Worm (Caenorhabditis elegans): ENCODE results near the gene lag-2.
A peak's percentile ranks its signal among the peaks of the same experiment; 100 is the strongest.

lag-2 gene

ce11 chrV:3162299-3162698 is 25.8 kb upstream of the lag-2 start:
- TF ChIP-seq Y95B8A.8 (GFP tag; IDR thresholded peaks at IDR 0.05): no peak
- peak; percentile 67 for TF ChIP-seq zfh-2 (GFP tag; conservative IDR thresholded peaks at IDR 0.05)

ce11 chrV:3163143-3163542 is 25.0 kb upstream of the lag-2 start:
- TF ChIP-seq snpc-3.4 (tag; optimal IDR thresholded peaks at IDR 0.05) (peak; percentile 1), him-1 (tag; optimal IDR thresholded peaks at IDR 0.05) (peak; percentile 79), snpc-1.3 (tag; optimal IDR thresholded peaks at IDR 0.05; ENCODE audit: insufficient read depth) (no peak), repo-1 (tag; optimal IDR thresholded peaks at IDR 0.05) (no peak), ztf-28 (GFP tag; IDR thresholded peaks at IDR 0.05) (0 out of 2 replicates have a peak, but pooled peaks have one; percentile 35), egl-44 (GFP tag; IDR thresholded peaks at IDR 0.05) (0 out of 2 replicates have a peak, but pooled peaks have one; percentile 23), Y53G8AR.9 (GFP tag; conservative IDR thresholded peaks at IDR 0.05) (0 out of 2 replicates have a peak, but pooled peaks have one; percentile 68), lir-1 (GFP tag; conservative IDR thresholded peaks at IDR 0.05) (no peak), nhr-80 (tag; optimal IDR thresholded peaks at IDR 0.05) (no peak), pbrm-1 (GFP tag; IDR thresholded peaks at IDR 0.05) (0 out of 2 replicates have a peak, but pooled peaks have one; percentile 41), chd-7 (tag; optimal IDR thresholded peaks at IDR 0.05) (peak; percentile 56), tlf-1 (GFP tag; optimal IDR thresholded peaks at IDR 0.05) (no peak), rcor-1 (GFP tag; IDR thresholded peaks at IDR 0.05) (peak; percentile 66), madf-8 (GFP tag; conservative IDR thresholded peaks at IDR 0.05) (peak; percentile 27; the same call in 1 of the 2 replicates), F10E7.11 (tag; optimal IDR thresholded peaks at IDR 0.05) (no peak), mes-4 (tag; optimal IDR thresholded peaks at IDR 0.05) (peak; percentile 28), nfyb-1 (GFP tag; IDR thresholded peaks at IDR 0.05) (peak; percentile 62; the same call in 1 of the 2 replicates), aptf-3 (GFP tag; IDR thresholded peaks at IDR 0.05) (peak; percentile 74; the same call in 1 of the 2 replicates), aptf-2 (GFP tag; conservative IDR thresholded peaks at IDR 0.05) (0 out of 2 replicates have a peak, but pooled peaks have one; percentile 18), D2030.7 (GFP tag; IDR thresholded peaks at IDR 0.05) (peak; percentile 63), lin-54 (GFP tag; optimal IDR thresholded peaks at IDR 0.05) (peak; percentile 52), ama-1 (optimal IDR thresholded peaks at IDR 0.05) (no peak), ama-1 (GFP tag; optimal IDR thresholded peaks at IDR 0.05) (no peak), ceh-58 (GFP tag; IDR thresholded peaks at IDR 0.05) (peak; percentile 77; the same call in 1 of the 2 replicates), attf-5 (GFP tag; optimal IDR thresholded peaks at IDR 0.05) (peak; percentile 29), Y53F4B.3 (GFP tag; IDR thresholded peaks at IDR 0.05) (no peak), F52B5.7 (tag; optimal IDR thresholded peaks at IDR 0.05) (peak; percentile 47), nhr-27 (tag; optimal IDR thresholded peaks at IDR 0.05) (no peak), ztf-25 (GFP tag; IDR thresholded peaks at IDR 0.05) (no peak), lsl-1 (GFP tag; optimal IDR thresholded peaks at IDR 0.05) (peak; percentile 40), fkh-3 (tag; optimal IDR thresholded peaks at IDR 0.05) (no peak), dpl-1 (GFP tag; optimal IDR thresholded peaks at IDR 0.05) (peak; percentile 9), hsf-1 (GFP tag; IDR thresholded peaks at IDR 0.05) (peak; percentile 49; the same call in 1 of the 2 replicates), zim-3 (tag; optimal IDR thresholded peaks at IDR 0.05) (peak; percentile 22), B0261.1 (tag; optimal IDR thresholded peaks at IDR 0.05) (peak; percentile 61), die-1 (tag; optimal IDR thresholded peaks at IDR 0.05) (peak; percentile 73), ceh-91 (GFP tag; IDR thresholded peaks at IDR 0.05) (no peak), ztf-18 (tag; optimal IDR thresholded peaks at IDR 0.05) (peak; percentile 30), C17E4.6 (GFP tag; IDR thresholded peaks at IDR 0.05) (no peak), F33H1.4 (GFP tag; IDR thresholded peaks at IDR 0.05) (peak; percentile 27; the same call in 1 of the 2 replicates), mxl-1 (tag; optimal IDR thresholded peaks at IDR 0.05) (peak; percentile 47), ets-4 (GFP tag; optimal IDR thresholded peaks at IDR 0.05) (no peak), rpc-1 (optimal IDR thresholded peaks at IDR 0.05) (peak; percentile 71), rpc-1 (tag; optimal IDR thresholded peaks at IDR 0.05) (peak; percentile 95), tbp1 (GFP tag; optimal IDR thresholded peaks at IDR 0.05) (peak; percentile 82), K11D2.4 (GFP tag; IDR thresholded peaks at IDR 0.05) (no peak)

All from whole organism, young adult.